Worm (Caenorhabditis elegans) whole organism, L2 larva: Measurements from ENCODE around the gene T26A5.2.

Experiments used
- skn-1 ChIP-seq: sonication (generic microtip); optimal IDR thresholded peaks from 2 replicates; lab custom pipeline; 2017; ENCODE audit warnings: missing biosample characterization, missing genetic modification characterization
- snpc-4 ChIP-seq: fragments of 150-350 bp; optimal IDR thresholded peaks from 2 replicates; lab custom pipeline; 2014; ENCODE audit warnings: missing biosample characterization, missing genetic modification characterization

DNA sequence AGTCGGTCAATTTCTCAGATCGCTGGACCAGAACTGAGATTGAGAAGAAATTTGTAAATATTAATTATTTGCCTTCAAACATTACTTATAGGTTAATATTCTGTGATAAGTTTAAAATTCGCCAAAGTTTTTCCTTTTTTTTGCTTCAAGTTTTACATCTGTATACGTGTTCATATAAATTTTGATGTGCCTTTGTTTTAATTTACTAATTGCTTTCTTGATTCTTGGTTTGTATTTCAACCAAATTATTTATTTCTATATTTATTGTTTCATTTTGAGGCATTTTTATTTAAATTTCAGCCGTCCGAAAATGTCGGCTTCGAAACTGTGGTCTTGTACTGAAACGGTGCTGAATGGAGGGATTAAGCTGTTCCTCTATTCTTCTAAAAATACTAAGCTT is 30.8 kb upstream of the T26A5.2 start, which contains the start of gene C05D11.1:
- TF ChIP-seq skn-1 (tag; lab: Kevin White, UChicago) (no peak), snpc-4 (no peak)
